Fruit fly (Drosophila melanogaster): Measurements from ENCODE around the gene CG8043.

The CG8043 gene

DNA sequence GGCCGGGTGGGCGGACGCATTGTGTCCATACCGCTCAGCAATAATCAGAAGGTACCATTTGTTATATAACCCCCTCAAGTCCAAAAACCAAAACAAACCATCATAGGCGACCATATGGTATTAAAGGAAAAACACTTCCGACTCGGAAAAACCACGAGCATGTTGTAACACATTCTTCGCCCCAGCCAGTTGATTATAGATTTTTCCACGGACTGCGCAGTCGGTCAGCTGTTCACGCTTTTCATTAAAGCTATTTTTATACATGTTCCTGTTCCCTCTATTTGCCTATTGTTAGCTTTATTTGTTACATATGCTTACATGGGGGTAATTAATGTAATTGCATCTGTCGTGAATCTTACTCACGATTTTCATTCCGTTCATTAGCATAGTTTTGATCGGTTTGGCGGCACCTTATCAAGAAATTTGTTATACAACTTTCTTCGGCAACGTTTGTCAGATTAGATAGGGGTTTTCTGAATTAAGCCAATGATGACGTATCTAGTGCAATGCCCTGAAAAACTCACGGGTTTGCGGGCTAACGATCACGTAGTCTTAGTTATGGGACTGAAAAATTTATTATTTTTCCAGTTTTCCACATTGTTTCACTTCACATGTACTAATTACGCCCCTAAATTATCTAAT, 11.9 kb upstream of the CG8043 start:
- TF ChIP-seq noc (tag; optimal IDR thresholded peaks at IDR 0.05), result no peak

DNA sequence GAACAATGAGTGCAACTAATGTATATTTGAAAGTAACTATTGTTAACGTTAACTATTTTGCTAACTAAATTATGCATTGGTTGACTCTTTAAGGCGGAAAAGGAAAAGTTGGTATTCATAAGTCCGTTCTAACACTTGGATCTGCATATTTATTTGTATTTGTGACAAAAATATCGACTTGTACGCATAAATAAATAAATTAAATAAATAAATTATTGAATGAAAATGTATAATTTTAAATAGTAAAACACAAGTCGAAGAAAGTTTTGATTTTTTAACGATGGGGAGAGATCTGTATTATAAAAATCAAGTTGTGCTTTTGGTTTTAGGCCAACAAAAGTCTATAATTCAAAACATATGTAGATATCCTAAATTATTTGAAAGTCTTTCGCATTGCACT, 9.1 kb upstream of the CG8043 start, which contains the start of gene CG8036:
TSS of gene CG8036 (plus strand) at position 301 of the 400 bp plus-strand sequence.
- no peak for TF ChIP-seq noc (tag; optimal IDR thresholded peaks at IDR 0.05)

DNA sequence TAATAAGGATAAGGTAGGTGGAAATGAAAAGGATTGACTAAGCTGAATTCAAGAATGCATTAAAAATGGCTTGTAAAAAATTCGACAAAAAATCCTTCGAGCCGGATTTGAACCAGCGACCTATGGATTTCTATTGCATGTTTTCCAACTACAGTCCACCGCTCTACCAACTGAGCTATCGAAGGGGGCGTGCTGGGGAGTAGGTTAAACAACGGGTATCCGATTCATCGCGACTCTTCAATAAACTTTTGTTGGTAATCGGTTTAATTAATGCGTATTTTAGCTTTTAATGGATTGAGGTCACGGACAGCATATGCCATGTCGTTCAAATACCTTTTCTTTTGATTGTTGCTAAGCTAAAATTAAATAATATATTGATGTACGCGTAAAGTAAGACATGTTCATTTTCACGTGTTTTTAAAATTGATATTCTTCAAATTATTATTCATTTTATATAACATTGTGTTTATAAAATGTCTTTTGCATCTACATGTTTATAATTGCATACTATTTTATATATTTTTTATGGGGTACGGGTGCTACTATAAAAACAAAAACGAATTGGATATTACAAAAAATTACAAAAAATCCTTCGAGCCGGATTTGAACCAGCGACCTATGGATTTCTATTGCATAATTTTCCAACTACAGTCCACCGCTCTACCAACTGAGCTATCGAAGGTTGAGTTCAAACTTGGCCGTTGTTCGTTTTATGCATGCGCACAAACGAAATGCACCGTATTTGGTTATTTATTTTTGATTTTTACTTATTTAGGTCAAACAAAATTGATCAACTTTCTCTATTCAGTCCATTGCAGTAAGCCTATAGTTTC, 8.5 kb upstream of the CG8043 start:
- TF ChIP-seq noc (tag; optimal IDR thresholded peaks at IDR 0.05), result peak; percentile 15

DNA sequence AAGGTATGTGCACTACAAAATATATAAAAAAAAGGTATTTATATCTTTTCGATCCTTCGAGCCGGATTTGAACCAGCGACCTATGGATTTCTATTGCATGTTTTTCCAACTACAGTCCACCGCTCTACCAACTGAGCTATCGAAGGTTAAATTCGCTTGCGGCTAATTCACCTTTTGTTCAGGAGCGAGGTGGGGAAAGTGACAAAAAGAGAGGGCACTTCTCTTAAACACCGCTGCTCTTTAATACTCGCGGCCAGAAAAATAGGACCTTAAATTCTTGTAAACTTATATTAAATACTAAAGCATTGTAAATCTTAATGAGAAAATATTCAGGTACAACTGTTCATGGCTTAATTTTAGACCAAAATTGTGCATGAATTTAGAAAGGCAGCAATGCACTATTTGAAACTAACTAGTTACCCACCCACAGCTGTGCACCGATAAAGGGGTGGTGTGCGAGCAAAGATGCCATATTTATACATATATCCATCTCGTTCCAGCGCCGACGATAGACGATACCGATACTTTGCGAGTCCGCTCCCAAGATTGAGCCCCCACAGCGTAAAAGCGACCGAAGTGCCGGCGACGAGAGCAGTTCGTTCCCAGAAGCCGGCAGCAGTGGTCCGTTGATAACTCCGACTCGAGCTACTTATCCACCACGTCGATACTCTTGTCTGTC, 7.5 kb upstream of the CG8043 start:
- peak; percentile 98 for TF ChIP-seq noc (tag; optimal IDR thresholded peaks at IDR 0.05)

DNA sequence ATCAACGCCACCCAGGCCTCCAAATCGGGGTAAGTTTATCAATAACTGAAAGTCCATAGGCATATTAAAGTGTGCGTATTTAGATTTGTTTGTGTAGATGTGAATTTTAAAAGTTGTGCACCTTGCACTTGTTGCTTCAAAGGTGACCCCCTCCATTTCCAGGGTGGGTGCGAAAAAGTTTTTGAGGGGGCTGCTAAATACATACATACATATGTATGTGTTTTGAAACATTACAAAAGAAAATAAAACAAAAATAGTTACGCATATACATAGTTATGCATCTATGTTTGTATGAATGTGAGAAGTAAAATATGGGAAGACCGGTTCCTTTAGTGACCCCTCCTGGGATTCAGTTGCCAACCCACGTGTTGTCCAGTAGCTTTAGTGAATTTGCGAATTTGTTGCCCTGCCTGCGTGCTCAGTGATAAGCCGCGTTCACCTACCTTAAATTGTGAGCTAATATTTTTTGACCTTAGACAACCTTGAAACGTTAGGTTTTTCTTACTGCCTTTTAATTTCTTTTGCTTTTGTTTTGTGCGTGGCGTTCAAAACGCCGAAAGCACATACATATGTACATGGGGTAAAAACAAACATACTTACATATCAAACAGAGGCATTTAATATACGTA, 6.7 kb upstream of the CG8043 start:
- TF ChIP-seq noc (tag; optimal IDR thresholded peaks at IDR 0.05), result no peak

DNA sequence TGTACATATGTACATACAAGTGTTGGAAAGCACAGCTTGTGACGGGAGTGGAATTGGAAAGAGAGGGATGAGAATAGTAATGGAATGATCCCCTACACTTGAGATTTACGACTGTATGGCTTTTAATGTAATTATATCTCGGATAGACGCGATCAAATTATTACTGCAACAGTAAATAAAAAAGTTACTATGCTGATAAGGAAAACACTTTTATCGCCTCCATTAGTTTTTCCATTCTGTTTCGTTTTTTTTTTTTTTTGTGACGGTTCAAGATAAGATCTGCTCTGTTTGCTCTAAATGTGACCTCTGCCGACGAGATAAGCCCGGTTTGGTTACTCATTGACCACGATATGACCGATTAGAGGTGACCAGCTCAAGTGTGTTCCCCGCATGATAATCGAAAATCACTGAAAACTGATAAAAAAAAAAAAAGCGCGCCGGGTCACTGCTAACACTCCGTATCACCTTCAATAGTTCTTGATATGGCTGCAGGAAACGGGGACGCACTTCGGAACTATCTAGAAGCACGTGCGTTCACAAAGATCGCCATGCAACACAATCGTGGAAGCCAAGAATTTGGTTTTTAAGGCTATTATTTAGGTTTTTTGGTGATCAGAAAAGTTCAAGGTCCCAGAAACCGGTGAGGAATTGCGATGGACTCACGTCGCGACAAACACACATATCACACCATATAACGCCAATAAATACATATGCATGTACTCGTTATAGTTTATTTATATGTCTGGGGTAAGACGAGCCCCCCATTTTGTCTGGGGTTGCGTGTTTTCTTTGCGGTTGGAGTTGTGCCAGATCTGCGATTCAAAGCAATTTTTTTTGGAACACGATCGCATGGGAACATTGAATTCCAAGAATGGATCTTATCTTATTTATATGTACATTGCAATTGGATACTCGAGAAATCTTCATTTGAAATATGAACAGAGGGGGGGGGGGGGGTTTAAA, 5.9 kb upstream of the CG8043 start, which contains the start of gene p:
TSS of gene p (minus strand) at position 156 of the 963 bp plus-strand sequence.
- peak; percentile 56 for TF ChIP-seq noc (tag; optimal IDR thresholded peaks at IDR 0.05)

DNA sequence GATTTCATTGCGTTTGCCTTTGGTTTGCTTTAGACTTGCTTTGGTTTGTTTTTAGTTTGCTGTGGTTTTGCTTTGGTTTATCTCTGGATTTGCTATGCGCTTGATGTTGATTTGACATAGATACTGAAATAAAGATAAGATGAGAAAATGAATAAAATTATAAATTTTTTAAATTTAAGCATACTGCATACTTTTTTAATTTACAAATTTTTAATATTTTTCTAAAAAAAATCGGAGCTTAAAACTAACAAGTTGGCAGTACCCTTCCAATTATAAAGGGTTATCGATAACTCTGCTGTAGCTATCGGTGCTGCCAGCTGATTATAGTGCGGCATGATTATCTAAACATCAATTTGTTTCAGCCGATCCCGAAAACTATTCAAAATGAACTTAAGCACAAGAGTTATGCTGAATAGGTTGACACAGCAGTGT, 2.9 kb upstream of the CG8043 start, which contains the start of gene mRpL19:
TSS of gene mRpL19 (plus strand) at position 307 of the 432 bp plus-strand sequence.
- peak; percentile 55 for TF ChIP-seq noc (tag; optimal IDR thresholded peaks at IDR 0.05)

DNA sequence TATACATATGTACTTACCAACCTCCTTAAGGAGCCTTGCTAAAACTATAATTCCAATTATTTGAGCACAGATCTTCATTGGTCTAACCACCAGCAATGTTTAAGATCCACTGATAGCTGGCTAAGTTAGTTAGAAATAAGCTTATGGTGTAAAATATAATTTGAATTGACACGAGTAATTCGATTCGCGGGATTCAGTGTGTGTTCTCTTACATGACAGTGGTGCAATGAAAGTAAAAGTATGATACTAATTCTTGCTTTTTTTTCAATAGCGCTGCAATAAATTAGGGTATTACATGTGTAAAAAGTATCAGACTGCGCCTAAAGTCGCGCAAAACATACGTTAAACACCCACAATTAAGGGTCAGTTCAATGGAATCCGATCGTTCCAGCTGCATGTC, 3.2 kb downstream of the CG8043 start, which contains the start of gene CG33325:
TSS of gene CG33325 (minus strand) at position 101 of the 400 bp plus-strand sequence.
- no peak for TF ChIP-seq noc (tag; optimal IDR thresholded peaks at IDR 0.05)

DNA sequence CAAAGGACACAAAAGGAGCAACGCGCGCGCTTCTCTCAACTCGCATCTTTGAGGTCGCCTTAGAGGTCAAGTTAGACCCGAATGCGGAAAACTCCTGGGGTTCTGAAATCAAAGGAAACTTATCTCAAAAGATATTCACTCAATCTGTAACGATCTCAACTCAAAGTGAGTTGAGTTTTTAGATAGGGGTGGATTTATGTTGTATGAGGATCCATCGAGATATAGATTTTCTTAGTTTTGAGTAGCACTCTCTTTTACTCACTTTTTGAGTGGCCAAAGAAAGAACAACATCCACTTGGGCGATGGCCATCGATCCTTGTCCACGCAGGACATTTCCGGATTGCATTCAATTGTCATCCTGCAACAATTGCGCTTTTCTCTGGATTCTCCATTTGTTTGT, 3.9 kb downstream of the CG8043 start:
- TF ChIP-seq noc (tag; optimal IDR thresholded peaks at IDR 0.05), result no peak

DNA sequence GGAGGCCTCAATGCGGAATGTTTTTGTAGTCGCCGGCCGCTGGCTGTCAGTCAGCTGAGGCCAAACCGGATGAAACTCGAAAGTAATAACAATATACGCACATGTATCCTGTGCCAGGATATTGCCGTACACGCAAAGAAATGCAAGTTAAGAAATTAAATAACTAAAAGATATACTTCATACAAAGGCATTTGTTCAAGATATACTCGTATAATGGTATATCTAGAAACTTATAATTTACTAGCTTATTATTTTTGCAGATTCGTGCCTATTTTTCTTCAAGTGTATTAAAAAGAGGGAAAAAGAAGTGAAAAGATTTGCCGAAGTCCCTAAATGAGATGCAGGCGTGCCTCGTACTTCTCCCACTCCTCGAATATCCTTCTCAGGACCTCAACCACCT, 6.6 kb downstream of the CG8043 start:
- TF ChIP-seq noc (tag; optimal IDR thresholded peaks at IDR 0.05), result no peak

DNA sequence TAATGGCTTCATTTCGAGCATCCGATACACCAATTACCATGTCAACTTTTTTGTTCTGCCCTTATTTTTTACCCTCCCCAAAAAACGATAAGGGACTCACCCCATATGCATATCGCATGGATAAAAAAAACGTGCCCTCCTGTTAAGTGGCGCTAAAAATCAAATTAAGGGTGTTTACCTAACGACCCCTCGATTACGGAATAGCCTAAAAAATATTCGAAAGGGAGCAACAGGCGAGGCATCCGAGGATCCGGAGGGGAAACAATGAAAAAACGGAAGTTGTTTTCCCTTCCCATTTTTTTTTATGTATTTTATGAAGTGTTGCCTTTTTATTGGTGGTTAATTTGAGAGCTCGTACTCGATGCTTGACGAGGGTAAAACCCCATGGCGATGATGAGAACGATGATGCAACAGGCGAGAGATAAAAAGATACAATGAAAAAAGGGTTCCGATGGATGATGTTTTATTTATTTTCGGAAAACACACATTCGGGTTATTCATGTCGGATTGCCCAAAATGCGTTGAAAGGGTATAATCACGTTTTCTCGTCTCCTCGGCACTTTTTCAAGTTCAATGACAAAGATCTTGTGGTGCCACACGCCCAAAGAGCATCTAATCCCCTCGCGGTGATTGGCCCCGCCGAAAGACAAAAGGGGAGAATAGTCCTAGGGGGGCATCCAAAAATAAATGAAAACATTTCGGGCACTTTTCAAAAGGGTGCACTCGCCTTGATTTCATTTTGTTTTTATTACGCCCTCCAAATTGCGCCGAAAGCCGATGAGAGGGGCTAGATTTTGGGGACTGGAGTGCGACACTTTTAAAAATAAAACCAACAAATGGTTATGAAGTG, 7.8 kb downstream of the CG8043 start, which contains the start of gene CG44227:
TSS of gene CG44227 (minus strand) at position 849 of the 850 bp plus-strand sequence.
- TF ChIP-seq noc (tag; optimal IDR thresholded peaks at IDR 0.05), result no peak

DNA sequence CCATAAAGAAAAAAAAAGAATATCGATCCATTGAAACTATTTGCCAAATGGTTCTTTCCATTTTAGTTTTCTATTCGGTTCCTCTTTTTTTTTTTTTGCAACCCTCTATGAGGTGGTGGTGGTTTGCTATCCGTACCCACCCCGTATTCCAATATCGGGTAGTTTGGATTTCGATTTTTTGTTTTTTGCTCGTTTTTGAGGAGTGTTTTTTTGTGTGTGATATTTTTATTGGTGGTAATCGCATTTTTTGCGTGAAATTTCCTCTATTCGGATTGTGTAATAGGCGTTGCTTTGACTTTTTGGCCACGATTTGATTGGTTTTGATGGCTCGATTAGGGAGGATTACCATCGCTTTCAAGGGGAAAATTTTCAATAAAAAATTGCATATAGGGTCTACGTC, 9.7 kb downstream of the CG8043 start:
- TF ChIP-seq noc (tag; optimal IDR thresholded peaks at IDR 0.05), result no peak

DNA sequence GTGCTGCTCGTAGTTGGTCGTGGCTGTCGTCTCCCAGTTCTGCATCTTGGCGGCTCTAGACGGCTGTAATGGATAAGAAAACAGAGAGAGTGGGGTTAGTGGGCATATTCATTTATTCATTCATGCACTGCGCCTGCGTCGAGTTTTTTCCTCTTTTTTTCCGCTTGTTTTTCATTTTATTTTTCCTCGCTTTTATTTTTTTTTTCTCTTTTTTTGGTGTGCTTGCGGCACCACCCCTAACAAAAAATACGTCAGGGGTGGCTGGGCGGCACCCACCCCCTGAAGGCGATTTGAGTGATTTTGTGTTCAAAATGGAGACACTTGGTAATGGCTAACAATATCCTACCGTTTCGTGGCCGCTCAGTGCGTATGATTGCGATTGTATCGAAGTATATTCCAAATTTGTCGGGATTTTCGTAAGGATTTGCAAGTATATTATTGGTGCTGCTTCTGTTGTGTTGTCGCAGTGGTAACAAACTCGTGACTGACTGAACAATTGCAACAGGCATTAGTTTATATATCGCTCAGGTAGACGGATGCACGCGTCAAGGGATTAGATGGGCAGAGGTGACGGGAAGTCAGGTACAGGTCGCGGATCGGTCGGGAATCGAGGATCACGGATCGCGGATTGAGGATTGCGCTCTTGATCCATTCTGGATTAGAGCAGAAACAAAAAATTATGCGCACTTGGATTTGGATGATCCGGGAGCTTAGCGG, 17.6 kb downstream of the CG8043 start:
- no peak for TF ChIP-seq noc (tag; optimal IDR thresholded peaks at IDR 0.05)
